Fruit fly (Drosophila melanogaster): ENCODE data around the gene Nepl19.

Gene Nepl19

dm6 chr3R:28872605-28873004, 7.3 kb downstream of the Nepl19 start, which contains the start of gene Nepl17:
Gene Nepl17 (plus strand): TSS chr3R:28872905.
- TF ChIP-seq Rel (GFP tag; optimal IDR thresholded peaks at IDR 0.05) (no peak), Rel (tag; optimal IDR thresholded peaks at IDR 0.05) (peak; percentile 56), Myc (optimal IDR thresholded peaks at IDR 0.05) (no peak)

dm6 chr3R:28870364-28870763, 9.6 kb downstream of the Nepl19 start:
- TF ChIP-seq Abd-B (GFP tag; optimal IDR thresholded peaks at IDR 0.05) (no peak), Rel (GFP tag; optimal IDR thresholded peaks at IDR 0.05) (no peak), Rel (tag; optimal IDR thresholded peaks at IDR 0.05) (peak; percentile 86), lola (GFP tag; optimal IDR thresholded peaks at IDR 0.05) (no peak), CG32264 (GFP tag; optimal IDR thresholded peaks at IDR 0.05) (no peak)

- TF ChIP-seq Mio (GFP tag; optimal IDR thresholded peaks at IDR 0.05) (no peak), usp (GFP tag; optimal IDR thresholded peaks at IDR 0.05) (no peak), tai (GFP tag; optimal IDR thresholded peaks at IDR 0.05) (no peak), dl (GFP tag; optimal IDR thresholded peaks at IDR 0.05; ENCODE audit: insufficient read depth in 1 of 2, partially characterized antibody in 2 of 2) (peak; percentile 87 to 89), woc (GFP tag; optimal IDR thresholded peaks at IDR 0.05) (no peak), psq (GFP tag; optimal IDR thresholded peaks at IDR 0.05) (peak; percentile 23), Vsx2 (GFP tag; optimal IDR thresholded peaks at IDR 0.05; ENCODE audit: partially characterized antibody) (peak; percentile 80), Hr78 (GFP tag; optimal IDR thresholded peaks at IDR 0.05) (no peak), pan (optimal IDR thresholded peaks at IDR 0.05) (no peak), Dif (GFP tag; optimal IDR thresholded peaks at IDR 0.05; ENCODE audit: partially characterized antibody) (peak; percentile 87), Hnf4 (GFP tag; optimal IDR thresholded peaks at IDR 0.05) (no peak), CG32264 (GFP tag; optimal IDR thresholded peaks at IDR 0.05) (no peak), sage (GFP tag; optimal IDR thresholded peaks at IDR 0.05) (peak; percentile 22), GATAd (GFP tag; optimal IDR thresholded peaks at IDR 0.05) (no peak), N (GFP tag; optimal IDR thresholded peaks at IDR 0.05) (no peak), br (GFP tag; optimal IDR thresholded peaks at IDR 0.05) (no peak), CrebA (GFP tag; optimal IDR thresholded peaks at IDR 0.05; ENCODE audit: borderline replicate concordance) (peak; percentile 73), Hr83 (GFP tag; optimal IDR thresholded peaks at IDR 0.05; ENCODE audit: poor library complexity, severe bottlenecking) (peak; percentile 36), HLH106 (tag; optimal IDR thresholded peaks at IDR 0.05) (no peak), jim (GFP tag; optimal IDR thresholded peaks at IDR 0.05) (no peak), ey (GFP tag; optimal IDR thresholded peaks at IDR 0.05) (no peak), fru (GFP tag; optimal IDR thresholded peaks at IDR 0.05) (peak; percentile 4), lola (GFP tag; optimal IDR thresholded peaks at IDR 0.05) (no peak)
These were observed 18.4 kb downstream of the Nepl19 start for dm6 chr3R:28861309-28862157.

- TF ChIP-seq CG32264 (GFP tag; optimal IDR thresholded peaks at IDR 0.05): no peak
- TF ChIP-seq tai (GFP tag; optimal IDR thresholded peaks at IDR 0.05): no peak
- TF ChIP-seq OdsH (GFP tag; optimal IDR thresholded peaks at IDR 0.05): no peak
- no peak for TF ChIP-seq Myc (optimal IDR thresholded peaks at IDR 0.05)
- TF ChIP-seq pan (optimal IDR thresholded peaks at IDR 0.05): no peak
- TF ChIP-seq rgr (GFP tag; optimal IDR thresholded peaks at IDR 0.05): no peak
- no peak for TF ChIP-seq woc (GFP tag; optimal IDR thresholded peaks at IDR 0.05)
- TF ChIP-seq Hr78 (GFP tag; optimal IDR thresholded peaks at IDR 0.05): no peak
- TF ChIP-seq dmrt93B (GFP tag; optimal IDR thresholded peaks at IDR 0.05): no peak
- no peak for TF ChIP-seq sage (GFP tag; optimal IDR thresholded peaks at IDR 0.05)
- TF ChIP-seq CrebA (GFP tag; optimal IDR thresholded peaks at IDR 0.05; ENCODE audit: borderline replicate concordance): no peak
- TF ChIP-seq ey (GFP tag; optimal IDR thresholded peaks at IDR 0.05): no peak
- TF ChIP-seq Hnf4 (GFP tag; optimal IDR thresholded peaks at IDR 0.05): no peak
- no peak for TF ChIP-seq Hr83 (GFP tag; optimal IDR thresholded peaks at IDR 0.05; ENCODE audit: poor library complexity, severe bottlenecking)
- no peak for TF ChIP-seq sv (GFP tag; optimal IDR thresholded peaks at IDR 0.05)
- TF ChIP-seq CG9705 (GFP tag; optimal IDR thresholded peaks at IDR 0.05): no peak
- TF ChIP-seq h (GFP tag; optimal IDR thresholded peaks at IDR 0.05): no peak
- no peak for TF ChIP-seq Dif (GFP tag; optimal IDR thresholded peaks at IDR 0.05; ENCODE audit: partially characterized antibody)
- no peak for TF ChIP-seq jim (GFP tag; optimal IDR thresholded peaks at IDR 0.05)
These were observed 19.3 kb downstream of the Nepl19 start for dm6 chr3R:28860582-28860981.

All from whole organism, wandering third instar larva.